Fruit fly (Drosophila melanogaster): ENCODE data around the gene pb.

The pb gene

dm6 chr3R:6762794-6763407, 21.0 kb upstream of the pb start (continued):
- TF ChIP-seq CG2678 (tag; optimal IDR thresholded peaks at IDR 0.05) (peak; percentile 90), CG17802 (tag; optimal IDR thresholded peaks at IDR 0.05) (peak; percentile 37), CG6689 (GFP tag; IDR thresholded peaks at IDR 0.05) (peak; percentile 86), Adf1 (GFP tag; IDR thresholded peaks at IDR 0.05) (no peak), Drgx (GFP tag; IDR thresholded peaks at IDR 0.05) (peak; percentile 22; the same call in 1 of the 2 replicates), oc (tag; optimal IDR thresholded peaks at IDR 0.05) (peak; percentile 75), Hr39 (optimal IDR thresholded peaks at IDR 0.05) (no peak), Six4 (GFP tag; optimal IDR thresholded peaks at IDR 0.05) (peak; percentile 80), cg (GFP tag; optimal IDR thresholded peaks at IDR 0.05) (peak; percentile 64), lov (optimal IDR thresholded peaks at IDR 0.05) (no peak), lov (GFP tag; IDR thresholded peaks at IDR 0.05) (peak; percentile 26; the same call in 1 of the 3 replicates), Antp (GFP tag; optimal IDR thresholded peaks at IDR 0.05) (peak; percentile 13), PHDP (tag; optimal IDR thresholded peaks at IDR 0.05) (peak; percentile 83), trem (tag; optimal IDR thresholded peaks at IDR 0.05) (peak; percentile 95), Atf3 (GFP tag; optimal IDR thresholded peaks at IDR 0.05) (no peak), Lhr (GFP tag; optimal IDR thresholded peaks at IDR 0.05) (peak; percentile 84), ci (GFP tag; IDR thresholded peaks at IDR 0.05) (peak; percentile 45; the same call in 2 of the 3 replicates), Fer2 (tag; optimal IDR thresholded peaks at IDR 0.05) (no peak), CG11093 (GFP tag; IDR thresholded peaks at IDR 0.05) (peak; percentile 77), CG4617 (GFP tag; optimal IDR thresholded peaks at IDR 0.05; ENCODE audit: borderline replicate concordance) (peak; percentile 62), CG12942 (GFP tag; optimal IDR thresholded peaks at IDR 0.05) (peak; percentile 55), CG15011 (GFP tag; optimal IDR thresholded peaks at IDR 0.05) (peak; percentile 65), NfI (GFP tag; optimal IDR thresholded peaks at IDR 0.05) (peak; percentile 29), ash1 (GFP tag; optimal IDR thresholded peaks at IDR 0.05) (no peak), tin (GFP tag; optimal IDR thresholded peaks at IDR 0.05) (peak; percentile 84), CG5245 (GFP tag; optimal IDR thresholded peaks at IDR 0.05) (peak; percentile 60), CG10462 (GFP tag; optimal IDR thresholded peaks at IDR 0.05) (peak; percentile 85), CG9727 (GFP tag; optimal IDR thresholded peaks at IDR 0.05) (peak; percentile 99), wor (GFP tag; IDR thresholded peaks at IDR 0.05) (peak; percentile 45; the same call in 1 of the 2 replicates), CG6254 (GFP tag; optimal IDR thresholded peaks at IDR 0.05) (peak; percentile 79), CG10209 (GFP tag; optimal IDR thresholded peaks at IDR 0.05) (peak; percentile 87), CG15479 (GFP tag; optimal IDR thresholded peaks at IDR 0.05) (peak; percentile 91), esg (GFP tag; conservative IDR thresholded peaks at IDR 0.05) (peak; percentile 66), CG9437 (GFP tag; optimal IDR thresholded peaks at IDR 0.05) (peak; percentile 84), CG7556 (GFP tag; optimal IDR thresholded peaks at IDR 0.05) (peak; percentile 95), CG9876 (GFP tag; optimal IDR thresholded peaks at IDR 0.05) (no peak), kay (GFP tag; optimal IDR thresholded peaks at IDR 0.05) (peak; percentile 50), kah (GFP tag; optimal IDR thresholded peaks at IDR 0.05) (peak; percentile 31), peb (GFP tag; IDR thresholded peaks at IDR 0.05) (peak; percentile 63; the same call in 1 of the 2 replicates), slp2 (GFP tag; optimal IDR thresholded peaks at IDR 0.05) (peak; percentile 31), Camta (GFP tag; optimal IDR thresholded peaks at IDR 0.05) (peak; percentile 61), vvl (GFP tag; IDR thresholded peaks at IDR 0.05) (peak; percentile 72; the same call in 1 of the 2 replicates), CG7786 (GFP tag; optimal IDR thresholded peaks at IDR 0.05) (peak; percentile 3), CG8290 (GFP tag; optimal IDR thresholded peaks at IDR 0.05) (peak; percentile 88), CG8290 (tag; optimal IDR thresholded peaks at IDR 0.05) (peak; percentile 1 to 80), D19A (tag; optimal IDR thresholded peaks at IDR 0.05) (peak; percentile 92), ems (GFP tag; optimal IDR thresholded peaks at IDR 0.05) (peak; percentile 39), CG17912 (GFP tag; optimal IDR thresholded peaks at IDR 0.05) (peak; percentile 16), CG12659 (GFP tag; optimal IDR thresholded peaks at IDR 0.05) (peak; percentile 70), cato (GFP tag; optimal IDR thresholded peaks at IDR 0.05; ENCODE audit: borderline replicate concordance) (peak; percentile 63), her (GFP tag; optimal IDR thresholded peaks at IDR 0.05) (peak; percentile 4)

All from whole organism, embryonic.